Fruit fly (Drosophila melanogaster) whole organism, embryonic: ENCODE data around the gene CG12118.

Source experiments
- BEAF-32 ChIP-seq: fragments of 200-800 bp; sonication (Bioruptor generic); optimal IDR thresholded peaks from 3 replicates; lab custom pipeline; 2017; ENCODE audit warnings: missing biosample characterization, missing genetic modification characterization, mild to moderate bottlenecking, moderate library complexity, missing genetic modification reagents
- CG12219 ChIP-seq: fragments of 200-800 bp; sonication (Bioruptor generic); optimal IDR thresholded peaks from 3 replicates; lab custom pipeline; 2018; ENCODE audit warnings: missing biosample characterization, mild to moderate bottlenecking, missing genetic modification characterization
- CG12942 ChIP-seq: fragments of 200-800 bp; sonication (Bioruptor generic); optimal IDR thresholded peaks from 3 replicates; lab custom pipeline; 2016; ENCODE audit warnings: missing biosample characterization, missing genetic modification characterization
- CG13894 ChIP-seq: fragments of 200-800 bp; sonication (Bioruptor generic); optimal IDR thresholded peaks from 3 replicates; lab custom pipeline; 2018; ENCODE audit warnings: missing biosample characterization, mild to moderate bottlenecking, missing genetic modification characterization, moderate library complexity
- CG15269 ChIP-seq: fragments of 200-800 bp; sonication (Bioruptor generic); optimal IDR thresholded peaks from 2 replicates; lab custom pipeline; 2018; ENCODE audit warnings: missing biosample characterization, mild to moderate bottlenecking, missing genetic modification characterization, moderate library complexity
- CG15601 ChIP-seq: fragments of 200-800 bp; sonication (Bioruptor generic); optimal IDR thresholded peaks from 3 replicates; lab custom pipeline; 2019; ENCODE audit warnings: missing biosample characterization, mild to moderate bottlenecking, missing genetic modification characterization, moderate library complexity
- CG16779 ChIP-seq: fragments of 200-800 bp; sonication (Bioruptor generic); IDR thresholded peaks from 2 replicates; pipeline ENCODE4 v1.3.6; 2022; ENCODE audit warnings: missing biosample characterization, missing genetic modification characterization
- CG17186 ChIP-seq: fragments of 200-800 bp; sonication (Bioruptor generic); optimal IDR thresholded peaks from 3 replicates; lab custom pipeline; 2017; ENCODE audit warnings: missing biosample characterization, missing genetic modification reagents, missing genetic modification characterization
- CG2678 ChIP-seq: fragments of 200-800 bp; sonication (Bioruptor generic); optimal IDR thresholded peaks from 3 replicates; lab custom pipeline; 2019; ENCODE audit warnings: missing biosample characterization, mild to moderate bottlenecking, missing genetic modification characterization, moderate library complexity
- CG30020 ChIP-seq: fragments of 200-800 bp; optimal IDR thresholded peaks from 2 replicates; lab custom pipeline; 2019; ENCODE audit warnings: missing biosample characterization, mild to moderate bottlenecking, missing genetic modification characterization, moderate library complexity
- CG33557 ChIP-seq: fragments of 200-800 bp; sonication (Bioruptor generic); optimal IDR thresholded peaks from 2 replicates; lab custom pipeline; 2019; ENCODE audit warnings: missing biosample characterization, mild to moderate bottlenecking, missing genetic modification characterization, moderate library complexity
- CG8089 ChIP-seq: fragments of 200-800 bp; sonication (Bioruptor generic); optimal IDR thresholded peaks from 3 replicates; lab custom pipeline; 2016; ENCODE audit warnings: missing biosample characterization, missing genetic modification characterization
- Chrac-16 ChIP-seq: fragments of 200-800 bp; sonication (Bioruptor generic); optimal IDR thresholded peaks from 3 replicates; lab custom pipeline; 2016; ENCODE audit warnings: missing biosample characterization, missing genetic modification characterization
- Dfd ChIP-seq, 2 experiments: fragments of >200 bp; optimal IDR thresholded peaks; 2 replicates each; lab custom pipeline; 2017; ENCODE audit warnings: missing biosample characterization in 2 of 2, missing genetic modification characterization in 2 of 2
- E2f2 ChIP-seq: fragments of 200-800 bp; sonication (Bioruptor generic); IDR thresholded peaks from 2 replicates; pipeline ENCODE4 v1.3.6; 2022; ENCODE audit warnings: missing biosample characterization, missing genetic modification characterization
- Eip74EF ChIP-seq, 2 experiments: fragments of 200-800 bp in 1 of 2; fragments of >200 bp in 1 of 2; sonication (Bioruptor generic) in 1 of 2; optimal IDR thresholded peaks; 2 replicates each; lab custom pipeline; 2017 to 2019; ENCODE audit warnings: missing biosample characterization in 2 of 2, missing genetic modification characterization in 2 of 2, mild to moderate bottlenecking in 1 of 2, moderate library complexity in 1 of 2
- Elba2 ChIP-seq: fragments of 200-800 bp; sonication (Bioruptor generic); optimal IDR thresholded peaks from 3 replicates; lab custom pipeline; 2016; ENCODE audit warnings: missing biosample characterization, missing genetic modification characterization
- Max ChIP-seq: fragments of 200-800 bp; sonication (Bioruptor generic); optimal IDR thresholded peaks from 2 replicates; lab custom pipeline; 2016; ENCODE audit warnings: missing biosample characterization, mild to moderate bottlenecking, missing genetic modification characterization
- Mes4 ChIP-seq: fragments of 200-800 bp; sonication (Bioruptor generic); optimal IDR thresholded peaks from 2 replicates; lab custom pipeline; 2016; ENCODE audit warnings: missing biosample characterization, missing genetic modification characterization
- NC2α ChIP-seq: fragments of 200-800 bp; sonication (Bioruptor generic); optimal IDR thresholded peaks from 2 replicates; lab custom pipeline; 2016; ENCODE audit warnings: missing biosample characterization, missing genetic modification characterization
- Neu2 ChIP-seq: fragments of 200-800 bp; sonication (Bioruptor generic); optimal IDR thresholded peaks from 3 replicates; lab custom pipeline; 2016; ENCODE audit warnings: missing biosample characterization, missing genetic modification characterization, borderline replicate concordance
- Oaz ChIP-seq: fragments of 200-800 bp; sonication (Bioruptor generic); IDR thresholded peaks from 2 replicates; pipeline ENCODE4 v1.3.6; 2022; ENCODE audit warnings: missing biosample characterization, missing genetic modification characterization
- Opbp ChIP-seq: fragments of 200-800 bp; sonication (Bioruptor generic); IDR thresholded peaks from 3 replicates; pipeline ENCODE4 v1.3.6; 2022; ENCODE audit warnings: missing biosample characterization, missing genetic modification characterization; ENCODE audit not compliant: partially characterized antibody
- Poxn ChIP-seq: fragments of 200-800 bp; sonication (Bioruptor generic); IDR thresholded peaks from 2 replicates; pipeline ENCODE4 v1.3.6; 2022; ENCODE audit warnings: missing biosample characterization, missing genetic modification characterization
- Six4 ChIP-seq: fragments of 200-800 bp; sonication (Bioruptor generic); optimal IDR thresholded peaks from 2 replicates; lab custom pipeline; 2016; ENCODE audit warnings: missing biosample characterization, missing genetic modification characterization
- Ssrp ChIP-seq: fragments of 200-800 bp; sonication (Bioruptor generic); optimal IDR thresholded peaks from 2 replicates; lab custom pipeline; 2018; ENCODE audit warnings: missing biosample characterization, mild to moderate bottlenecking, missing genetic modification characterization, moderate library complexity
- TFAM ChIP-seq: fragments of 200-800 bp; sonication (Bioruptor generic); optimal IDR thresholded peaks from 2 replicates; lab custom pipeline; 2017; ENCODE audit warnings: missing biosample characterization, missing genetic modification characterization, inconsistent platforms
- Xbp1 ChIP-seq: fragments of 200-800 bp; sonication (Bioruptor generic); optimal IDR thresholded peaks from 3 replicates; lab custom pipeline; 2016; ENCODE audit warnings: missing biosample characterization, mild to moderate bottlenecking, missing genetic modification characterization
- cwo ChIP-seq: fragments of 200-800 bp; sonication (Bioruptor generic); optimal IDR thresholded peaks from 3 replicates; lab custom pipeline; 2017; ENCODE audit warnings: missing biosample characterization, missing genetic modification characterization, mild to moderate bottlenecking, moderate library complexity, missing genetic modification reagents
- dmrt99B ChIP-seq: fragments of 200-800 bp; sonication (Bioruptor generic); optimal IDR thresholded peaks from 2 replicates; lab custom pipeline; 2018; ENCODE audit warnings: missing biosample characterization, mild to moderate bottlenecking, missing genetic modification characterization, moderate library complexity
- gfzf ChIP-seq: fragments of 200-800 bp; sonication (Bioruptor generic); optimal IDR thresholded peaks from 2 replicates; lab custom pipeline; 2016; ENCODE audit warnings: missing biosample characterization, mild to moderate bottlenecking, missing genetic modification characterization, moderate library complexity
- gsb ChIP-seq: fragments of 200-800 bp; sonication (Bioruptor generic); IDR thresholded peaks from 2 replicates; pipeline ENCODE4 v1.3.6; 2022; ENCODE audit warnings: missing biosample characterization, missing genetic modification characterization
- kni ChIP-seq: fragments of 200-800 bp; sonication (Bioruptor generic); optimal IDR thresholded peaks from 3 replicates; lab custom pipeline; 2017; ENCODE audit warnings: mild to moderate bottlenecking, missing biosample characterization, missing genetic modification reagents, missing genetic modification characterization
- knrl ChIP-seq: fragments of 200-800 bp; sonication (Bioruptor generic); IDR thresholded peaks from 3 replicates; pipeline ENCODE4 v1.3.6; 2022; ENCODE audit warnings: missing biosample characterization, missing genetic modification characterization; ENCODE audit not compliant: partially characterized antibody
- lola ChIP-seq, 3 experiments: fragments of >200 bp in 2 of 3; fragments of 200-800 bp in 1 of 3; sonication (Bioruptor generic) in 1 of 3; optimal IDR thresholded peaks; 2 replicates each; lab custom pipeline; 2017 to 2019; ENCODE audit warnings: missing biosample characterization in 3 of 3, missing genetic modification characterization in 3 of 3, mild to moderate bottlenecking in 1 of 3, moderate library complexity in 1 of 3
- lov ChIP-seq, 2 experiments: fragments of 200-800 bp in 1 of 2; fragments of >200 bp in 1 of 2; sonication (Bioruptor generic) in 1 of 2; IDR thresholded peaks in 1 of 2; optimal IDR thresholded peaks in 1 of 2; 2 replicates in 1 of 2; 3 replicates in 1 of 2; pipeline versions ENCODE4 v1.3.6 to Lab custom; 2017 to 2022; ENCODE audit warnings: missing biosample characterization in 1 of 2, missing genetic modification characterization in 1 of 2
- maf-S ChIP-seq: fragments of 200-800 bp; sonication (Bioruptor generic); optimal IDR thresholded peaks from 2 replicates; lab custom pipeline; 2016; ENCODE audit warnings: missing biosample characterization, missing genetic modification characterization
- pros ChIP-seq: fragments of 200-800 bp; sonication (Bioruptor generic); optimal IDR thresholded peaks from 3 replicates; lab custom pipeline; 2019; ENCODE audit warnings: missing biosample characterization, mild to moderate bottlenecking, missing genetic modification characterization, moderate library complexity
- pum ChIP-seq: fragments of 200-800 bp; sonication (Bioruptor generic); optimal IDR thresholded peaks from 2 replicates; lab custom pipeline; 2016; ENCODE audit warnings: missing biosample characterization, missing genetic modification characterization
- rib ChIP-seq: fragments of 200-800 bp; sonication (Bioruptor generic); IDR thresholded peaks from 2 replicates; pipeline ENCODE4 v1.3.6; 2022; ENCODE audit warnings: missing biosample characterization, missing genetic modification characterization
- row ChIP-seq: fragments of 200-800 bp; sonication (Bioruptor generic); IDR thresholded peaks from 3 replicates; pipeline ENCODE4 v1.3.6; 2022; ENCODE audit warnings: missing biosample characterization, missing genetic modification characterization
- sens ChIP-seq: fragments of 200-800 bp; sonication (Bioruptor generic); peaks from one replicate; lab custom pipeline; 2016; ENCODE audit warnings: missing biosample characterization, missing genetic modification characterization
- sisA ChIP-seq: fragments of 200-800 bp; sonication (Bioruptor generic); IDR thresholded peaks from 2 replicates; pipeline ENCODE4 v1.3.6; 2022; ENCODE audit warnings: missing biosample characterization, missing genetic modification characterization
- slbo ChIP-seq: fragments of 200-800 bp; sonication (Bioruptor generic); IDR thresholded peaks from 2 replicates; pipeline ENCODE4 v1.3.6; 2022; ENCODE audit warnings: missing biosample characterization, missing genetic modification characterization
- stwl ChIP-seq: fragments of 200-800 bp; sonication (Bioruptor generic); optimal IDR thresholded peaks from 3 replicates; lab custom pipeline; 2018; ENCODE audit warnings: missing biosample characterization, mild to moderate bottlenecking, missing genetic modification characterization, moderate library complexity
- tap ChIP-seq: fragments of 200-800 bp; optimal IDR thresholded peaks from 3 replicates; lab custom pipeline; 2019; ENCODE audit warnings: missing biosample characterization, mild to moderate bottlenecking, missing genetic modification characterization, moderate library complexity
- usp ChIP-seq: fragments of >200 bp; optimal IDR thresholded peaks from 2 replicates; lab custom pipeline; 2017; ENCODE audit warnings: missing biosample characterization, missing genetic modification characterization

The CG12118 gene

dm6 chrX:9156388-9156823 lies 39.8 kb downstream of the CG12118 start, which contains the start of gene His3.3B (continued):
- peak; percentile 20 for TF ChIP-seq CG30020 (tag; lab: Kevin White, UChicago)
- TF ChIP-seq Six4 (GFP tag; lab: Kevin White, UChicago): no peak
- no peak for TF ChIP-seq pum (GFP tag; lab: Kevin White, UChicago)
- TF ChIP-seq CG17186 (GFP tag; lab: Kevin White, UChicago): no peak
- TF ChIP-seq gsb: no peak
- TF ChIP-seq Opbp (GFP tag; lab: Robert Waterston, UW): peak; percentile 38; the same call in 2 of the 3 replicates
- TF ChIP-seq Max: peak; percentile 7
- TF ChIP-seq Mes4: no peak
- no peak for TF ChIP-seq slbo (GFP tag; lab: Robert Waterston, UW)
- peak; percentile 7 for TF ChIP-seq Xbp1
- TF ChIP-seq dmrt99B (tag; lab: Kevin White, UChicago): no peak
- no peak for TF ChIP-seq kni (GFP tag; lab: Kevin White, UChicago)
- TF ChIP-seq gfzf: peak; percentile 53
- TF ChIP-seq stwl: peak; percentile 40
- no peak for TF ChIP-seq CG8089 (GFP tag; lab: Kevin White, UChicago)
- peak; percentile 11 for TF ChIP-seq CG33557 (GFP tag; lab: Kevin White, UChicago)
- peak; percentile 60 for TF ChIP-seq BEAF-32 (GFP tag; lab: Kevin White, UChicago)
- no peak for TF ChIP-seq Neu2 (GFP tag; lab: Kevin White, UChicago)
- peak; percentile 13; the same call in 1 of the 3 replicates for TF ChIP-seq knrl (GFP tag; lab: Robert Waterston, UW)
- TF ChIP-seq Eip74EF (GFP tag; optimal IDR thresholded peaks at IDR 0.05; lab: Kevin White, UChicago): peak in 1 of 2 experiments; percentile 37
- no peak for TF ChIP-seq Elba2 (GFP tag; lab: Kevin White, UChicago)
- TF ChIP-seq CG2678 (tag; lab: Kevin White, UChicago): peak; percentile 20
- TF ChIP-seq Dfd (GFP tag; optimal IDR thresholded peaks at IDR 0.05; lab: Kevin White, UChicago): no peak
- no peak for TF ChIP-seq row
- TF ChIP-seq E2f2 (GFP tag; lab: Robert Waterston, UW): peak; percentile 90
- no peak for TF ChIP-seq lola (GFP tag; optimal IDR thresholded peaks at IDR 0.05; lab: Kevin White, UChicago)
- TF ChIP-seq NC2α (GFP tag; lab: Kevin White, UChicago): no peak
- TF ChIP-seq Chrac-16: no peak
- TF ChIP-seq CG16779 (GFP tag; lab: Robert Waterston, UW): no peak
- TF ChIP-seq Ssrp (tag; lab: Kevin White, UChicago): no peak
- no peak for TF ChIP-seq usp (GFP tag; lab: Kevin White, UChicago)
- TF ChIP-seq pros (GFP tag; lab: Kevin White, UChicago): no peak
- no peak for TF ChIP-seq maf-S (GFP tag; lab: Kevin White, UChicago)
- no peak for TF ChIP-seq TFAM (GFP tag; lab: Kevin White, UChicago)
- TF ChIP-seq CG15601 (tag; lab: Kevin White, UChicago): peak; percentile 2
- peak; percentile 31 for TF ChIP-seq CG15269 (tag; lab: Kevin White, UChicago)
- no peak for TF ChIP-seq sisA
- no peak for TF ChIP-seq rib (GFP tag; lab: Robert Waterston, UW)
- TF ChIP-seq Poxn (GFP tag; lab: Robert Waterston, UW): no peak
- TF ChIP-seq sens (GFP tag; lab: Kevin White, UChicago): peak; percentile 14
- no peak for TF ChIP-seq CG12219 (GFP tag; lab: Kevin White, UChicago)
- TF ChIP-seq CG13894 (tag; lab: Kevin White, UChicago): peak; percentile 38
- TF ChIP-seq lov (optimal IDR thresholded peaks at IDR 0.05; lab: Kevin White, UChicago): no peak
- no peak for TF ChIP-seq lov (GFP tag; IDR thresholded peaks at IDR 0.05; lab: Robert Waterston, UW)
- TF ChIP-seq cwo (GFP tag; lab: Kevin White, UChicago): peak; percentile 49
- peak; percentile 2 for TF ChIP-seq tap
- no peak for TF ChIP-seq Oaz (GFP tag; lab: Robert Waterston, UW)
- no peak for TF ChIP-seq CG12942 (GFP tag; lab: Kevin White, UChicago)
